Fruit fly (Drosophila melanogaster): Measurements from ENCODE around the gene CG6462.

DNA sequence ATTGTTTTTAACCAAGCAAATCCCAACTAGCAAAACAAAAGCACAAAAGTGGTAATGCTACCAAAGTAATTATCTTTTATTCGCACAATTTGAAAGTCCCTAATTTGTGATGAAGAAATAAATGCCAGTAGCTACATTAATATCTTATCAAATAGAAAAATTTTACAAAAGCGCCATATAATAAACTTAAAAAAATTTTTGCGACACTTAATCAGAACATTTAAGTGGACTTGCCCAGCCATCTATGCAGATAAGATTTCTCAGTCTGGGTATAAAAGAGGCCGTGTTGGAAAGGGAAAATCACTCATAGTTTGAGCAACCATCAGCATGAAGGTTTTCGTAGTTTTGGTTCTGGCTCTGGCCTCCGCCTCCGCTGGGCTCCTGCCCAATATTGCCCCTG, 2.0 kb upstream of the CG6462 start, which contains the start of gene yip7:
- no peak for TF ChIP-seq usp (GFP tag; optimal IDR thresholded peaks at IDR 0.05)
- TF ChIP-seq Dll (optimal IDR thresholded peaks at IDR 0.05) = no peak
- no peak for TF ChIP-seq pan (optimal IDR thresholded peaks at IDR 0.05)
- no peak for TF ChIP-seq psq (optimal IDR thresholded peaks at IDR 0.05)
- TF ChIP-seq EcR (GFP tag; optimal IDR thresholded peaks at IDR 0.05) = no peak

All from whole organism.